Worm (Caenorhabditis elegans): Measurements from ENCODE around the gene srz-19.
A peak's percentile ranks its signal among the peaks of the same experiment; 100 is the strongest.

Gene srz-19

ce11 chrIV:3919506-3919905 lies at the start of gene srz-19:
TSS of gene srz-19 (plus strand) at chrIV:3919806.
- TF ChIP-seq ekl-4 (GFP tag; IDR thresholded peaks at IDR 0.05) (no peak), lin-54 (GFP tag; optimal IDR thresholded peaks at IDR 0.05) (no peak), F33H1.4 (GFP tag; IDR thresholded peaks at IDR 0.05) (no peak), aptf-2 (GFP tag; conservative IDR thresholded peaks at IDR 0.05) (no peak), ceh-58 (GFP tag; IDR thresholded peaks at IDR 0.05) (no peak), unc-62 (GFP tag; optimal IDR thresholded peaks at IDR 0.05) (no peak), Y53G8AR.9 (GFP tag; conservative IDR thresholded peaks at IDR 0.05) (no peak), lin-40 (tag; optimal IDR thresholded peaks at IDR 0.05) (no peak), ama-1 (optimal IDR thresholded peaks at IDR 0.05) (no peak), ama-1 (GFP tag; optimal IDR thresholded peaks at IDR 0.05) (no peak), F37B4.10 (GFP tag; IDR thresholded peaks at IDR 0.05) (no peak), ceh-79 (tag; optimal IDR thresholded peaks at IDR 0.05) (no peak), egrh-3 (GFP tag; IDR thresholded peaks at IDR 0.05) (no peak), somi-1 (GFP tag; optimal IDR thresholded peaks at IDR 0.05) (no peak), B0261.1 (tag; optimal IDR thresholded peaks at IDR 0.05) (no peak), cebp-1 (GFP tag; IDR thresholded peaks at IDR 0.05) (no peak), cebp-1 (tag; optimal IDR thresholded peaks at IDR 0.05) (no peak), unc-130 (GFP tag; optimal IDR thresholded peaks at IDR 0.05) (no peak), F10E7.11 (tag; optimal IDR thresholded peaks at IDR 0.05) (no peak)

- TF ChIP-seq nfya-2 (GFP tag; IDR thresholded peaks at IDR 0.05) (no peak), lin-35 (GFP tag; optimal IDR thresholded peaks at IDR 0.05) (no peak), Y53F4B.3 (GFP tag; IDR thresholded peaks at IDR 0.05) (no peak), mel-28 (tag; optimal IDR thresholded peaks at IDR 0.05; ENCODE audit: borderline replicate concordance) (no peak), ztf-3 (GFP tag; optimal IDR thresholded peaks at IDR 0.05) (no peak), athp-1 (tag; optimal IDR thresholded peaks at IDR 0.05) (no peak), unc-62 (GFP tag; optimal IDR thresholded peaks at IDR 0.05) (no peak), somi-1 (GFP tag; optimal IDR thresholded peaks at IDR 0.05) (no peak), egl-44 (GFP tag; IDR thresholded peaks at IDR 0.05) (no peak), ets-4 (GFP tag; optimal IDR thresholded peaks at IDR 0.05) (no peak), hsf-1 (GFP tag; IDR thresholded peaks at IDR 0.05) (no peak)
Observed at ce11 chrIV:3869875-3870274, 49.7 kb upstream of the srz-19 start.

- TF ChIP-seq lin-35 (GFP tag; optimal IDR thresholded peaks at IDR 0.05) = peak in 1 of 3 experiments; percentile 25
- TF ChIP-seq die-1 (tag; optimal IDR thresholded peaks at IDR 0.05) = no peak
- TF ChIP-seq Y67H2A.10 (GFP tag; conservative IDR thresholded peaks at IDR 0.05) = no peak
- TF ChIP-seq zfh-2 (GFP tag; conservative IDR thresholded peaks at IDR 0.05) = peak; percentile 50
Observed at ce11 chrIV:3873195-3873594, 46.4 kb upstream of the srz-19 start.

ce11 chrIV:3873706-3874105 lies 45.9 kb upstream of the srz-19 start, which contains the start of gene F37C4.5:
TSS of gene F37C4.5 (minus strand) at chrIV:3873806.
- TF ChIP-seq F10E7.11 (tag; optimal IDR thresholded peaks at IDR 0.05) = no peak
- no peak for TF ChIP-seq mes-4 (tag; optimal IDR thresholded peaks at IDR 0.05)
- no peak for TF ChIP-seq Y53F4B.3 (GFP tag; IDR thresholded peaks at IDR 0.05)
- TF ChIP-seq madf-10 (tag; optimal IDR thresholded peaks at IDR 0.05) = no peak
- TF ChIP-seq lag-1 (GFP tag; IDR thresholded peaks at IDR 0.05) = no peak
- TF ChIP-seq Y67H2A.10 (GFP tag; conservative IDR thresholded peaks at IDR 0.05) = no peak
- TF ChIP-seq nhr-80 (tag; optimal IDR thresholded peaks at IDR 0.05) = no peak
- no peak for TF ChIP-seq ama-1 (optimal IDR thresholded peaks at IDR 0.05)
- TF ChIP-seq ama-1 (GFP tag; optimal IDR thresholded peaks at IDR 0.05) = no peak
